Worm (Caenorhabditis elegans): ENCODE results near the gene F43C1.5.

- TF ChIP-seq unc-62 (GFP tag; optimal IDR thresholded peaks at IDR 0.05) (no peak), unc-39 (tag; optimal IDR thresholded peaks at IDR 0.05) (no peak), blmp-1 (tag; optimal IDR thresholded peaks at IDR 0.05) (no peak), lsy-2 (tag; optimal IDR thresholded peaks at IDR 0.05) (no peak), nhr-237 (tag; optimal IDR thresholded peaks at IDR 0.05) (no peak), nhr-28 (tag; optimal IDR thresholded peaks at IDR 0.05) (no peak), ces-1 (GFP tag; optimal IDR thresholded peaks at IDR 0.05) (no peak), cnd-1 (tag; optimal IDR thresholded peaks at IDR 0.05) (no peak), ceh-83 (GFP tag; optimal IDR thresholded peaks at IDR 0.05) (no peak), nhr-12 (tag; optimal IDR thresholded peaks at IDR 0.05) (no peak), elt-1 (tag; optimal IDR thresholded peaks at IDR 0.05; ENCODE audit: borderline replicate concordance, insufficient read depth) (no peak), bed-3 (GFP tag; optimal IDR thresholded peaks at IDR 0.05) (no peak), nhr-76 (tag; optimal IDR thresholded peaks at IDR 0.05) (no peak)
These were observed 13.4 kb downstream of the F43C1.5 start, which contains the start of gene F43C1.7 for ce11 chrIII:4242225-4242862.

Measured in whole organism, mixed stage, embryonic.